Worm (Caenorhabditis elegans): ENCODE data around the gene F26G1.1.

DNA sequence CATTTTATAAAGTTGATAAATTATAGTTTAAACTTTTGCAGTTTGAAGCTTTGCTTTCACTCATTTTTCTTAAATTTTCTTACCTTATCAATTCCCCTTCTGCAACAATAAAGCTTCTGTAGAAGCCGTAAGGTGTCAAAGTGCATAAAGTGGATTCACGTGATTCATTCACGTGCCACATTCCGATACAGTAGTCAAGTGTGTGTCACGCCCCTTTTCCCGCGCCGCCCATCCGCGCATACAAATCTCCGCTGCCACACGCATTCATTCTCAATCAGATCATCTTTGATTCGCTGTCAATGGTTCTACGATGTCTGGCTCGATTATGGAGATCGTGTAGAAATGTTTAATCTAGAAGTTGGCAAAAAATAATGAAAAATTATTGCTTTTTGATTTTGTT is 44.4 kb upstream of the F26G1.1 start:
- TF ChIP-seq unc-62 (GFP tag; optimal IDR thresholded peaks at IDR 0.05 in 1 of 2) (no peak), unc-62 (tag; optimal IDR thresholded peaks at IDR 0.05) (no peak), ctbp-1 (GFP tag; IDR thresholded peaks at IDR 0.05) (no peak), lin-13 (GFP tag; optimal IDR thresholded peaks at IDR 0.05) (no peak), zag-1 (tag; optimal IDR thresholded peaks at IDR 0.05) (no peak), ceh-82 (tag; optimal IDR thresholded peaks at IDR 0.05) (no peak), dpl-1 (GFP tag; optimal IDR thresholded peaks at IDR 0.05) (no peak), ceh-44 (GFP tag; IDR thresholded peaks at IDR 0.05) (no peak), tra-1 (GFP tag; IDR thresholded peaks at IDR 0.05) (no peak), mep-1 (tag; optimal IDR thresholded peaks at IDR 0.05) (no peak), snpc-4 (tag; optimal IDR thresholded peaks at IDR 0.05) (no peak)
